Worm (Caenorhabditis elegans) whole organism, young adult: ENCODE data around the gene bkip-1.

Source experiments
- B0261.1 ChIP-seq: sonication (generic microtip); optimal IDR thresholded peaks from 2 replicates; lab custom pipeline; 2016; ENCODE audit warnings: mild to moderate bottlenecking, missing genetic modification characterization, moderate library complexity, missing compliant biosample characterization
- K12H6.12 ChIP-seq: fragments of 200-800 bp; sonication (Bioruptor generic); optimal IDR thresholded peaks from 2 replicates; lab custom pipeline; 2018; ENCODE audit warnings: mild to moderate bottlenecking, missing genetic modification characterization, missing compliant biosample characterization
- Y56A3A.18 ChIP-seq: fragments of 200-800 bp; sonication (Bioruptor generic); IDR thresholded peaks from 2 replicates; pipeline ENCODE4 v1.3.6; 2022; ENCODE audit warnings: missing genetic modification reagents, missing genetic modification characterization, missing compliant biosample characterization
- ama-1 ChIP-seq, 3 experiments: fragments of 150-350 bp in 1 of 3; sonication (generic microtip) in 2 of 3; optimal IDR thresholded peaks; 2 replicates each; lab custom pipeline; 2014 to 2018; ENCODE audit warnings: missing biosample characterization in 2 of 3, missing genetic modification characterization in 2 of 3, missing genetic modification reagents in 2 of 3
- aptf-2 ChIP-seq: fragments of 200-800 bp; sonication (Bioruptor generic); conservative IDR thresholded peaks from 2 replicates; pipeline ENCODE4 v1.3.6; 2022; ENCODE audit warnings: missing genetic modification reagents, missing genetic modification characterization, missing compliant biosample characterization
- attf-3 ChIP-seq: fragments of 200-800 bp; sonication (Bioruptor generic); conservative IDR thresholded peaks from 2 replicates; pipeline ENCODE4 v1.3.6; 2022; ENCODE audit warnings: missing genetic modification reagents, missing genetic modification characterization, missing compliant biosample characterization
- attf-5 ChIP-seq: fragments of 200-800 bp; sonication (Bioruptor generic); optimal IDR thresholded peaks from 2 replicates; lab custom pipeline; 2018; ENCODE audit warnings: mild to moderate bottlenecking, missing genetic modification characterization, missing compliant biosample characterization
- ceh-40 ChIP-seq: fragments of 200-800 bp; sonication (Bioruptor generic); IDR thresholded peaks from 2 replicates; pipeline ENCODE4 v1.3.6; 2022; ENCODE audit warnings: missing genetic modification characterization, missing compliant biosample characterization
- ceh-79 ChIP-seq: sonication (generic microtip); optimal IDR thresholded peaks from 2 replicates; lab custom pipeline; 2017; ENCODE audit warnings: mild to moderate bottlenecking, missing genetic modification characterization, missing compliant biosample characterization
- ceh-91 ChIP-seq: fragments of 200-800 bp; sonication (Bioruptor generic); IDR thresholded peaks from 2 replicates; pipeline ENCODE4 v1.3.6; 2022; ENCODE audit warnings: missing genetic modification reagents, missing genetic modification characterization, missing compliant biosample characterization
- dpl-1 ChIP-seq: fragments of 150-350 bp; optimal IDR thresholded peaks from 2 replicates; lab custom pipeline; 2014; ENCODE audit warnings: missing biosample characterization, missing genetic modification reagents, missing genetic modification characterization
- egl-18 ChIP-seq: fragments of 200-800 bp; sonication (Bioruptor generic); IDR thresholded peaks from 2 replicates; pipeline ENCODE4 v1.3.6; 2022; ENCODE audit warnings: missing genetic modification reagents, missing genetic modification characterization, missing compliant biosample characterization
- hlh-12 ChIP-seq: sonication (generic microtip); optimal IDR thresholded peaks from 2 replicates; lab custom pipeline; 2016; ENCODE audit warnings: missing genetic modification characterization, missing compliant biosample characterization
- hlh-26 ChIP-seq: fragments of 200-800 bp; sonication (Bioruptor generic); conservative IDR thresholded peaks from 2 replicates; pipeline ENCODE4 v1.3.6; 2022; ENCODE audit warnings: missing genetic modification reagents, missing genetic modification characterization, missing compliant biosample characterization
- hrde-1 ChIP-seq: sonication (generic microtip); optimal IDR thresholded peaks from 2 replicates; lab custom pipeline; 2016; ENCODE audit warnings: missing genetic modification characterization, mild to moderate bottlenecking, missing compliant biosample characterization, moderate library complexity, missing genotype, missing genetic modification reagents, borderline replicate concordance
- let-607 ChIP-seq, 2 experiments: fragments of 200-800 bp in 1 of 2; sonication (Bioruptor generic) in 1 of 2; sonication (generic microtip) in 1 of 2; optimal IDR thresholded peaks; 2 replicates each; lab custom pipeline; 2016 to 2018; ENCODE audit warnings: mild to moderate bottlenecking in 2 of 2, missing compliant biosample characterization in 2 of 2, missing genetic modification characterization in 2 of 2, moderate library complexity in 2 of 2, missing genotype in 1 of 2
- lin-40 ChIP-seq: sonication (generic microtip); optimal IDR thresholded peaks from 2 replicates; lab custom pipeline; 2016; ENCODE audit warnings: missing genetic modification characterization, mild to moderate bottlenecking, missing compliant biosample characterization, missing genotype, missing genetic modification reagents
- madf-10 ChIP-seq: sonication (generic microtip); optimal IDR thresholded peaks from 2 replicates; lab custom pipeline; 2016; ENCODE audit warnings: mild to moderate bottlenecking, missing genetic modification characterization, missing compliant biosample characterization
- madf-8 ChIP-seq: fragments of 200-800 bp; sonication (Bioruptor generic); conservative IDR thresholded peaks from 2 replicates; pipeline ENCODE4 v1.3.6; 2022; ENCODE audit warnings: missing genetic modification reagents, missing genetic modification characterization, missing compliant biosample characterization
- mcd-1 ChIP-seq: fragments of 200-800 bp; sonication (Bioruptor generic); IDR thresholded peaks from 2 replicates; pipeline ENCODE4 v1.3.6; 2022; ENCODE audit warnings: missing genetic modification reagents, missing genetic modification characterization, missing compliant biosample characterization
- mel-28 ChIP-seq: sonication (generic microtip); optimal IDR thresholded peaks from 2 replicates; lab custom pipeline; 2016; ENCODE audit warnings: borderline replicate concordance, mild to moderate bottlenecking, missing genetic modification characterization, missing compliant biosample characterization
- mxl-1 ChIP-seq: sonication (generic microtip); optimal IDR thresholded peaks from 2 replicates; lab custom pipeline; 2016; ENCODE audit warnings: missing genetic modification characterization, missing compliant biosample characterization
- nhr-179 ChIP-seq: sonication (generic microtip); optimal IDR thresholded peaks from 2 replicates; lab custom pipeline; 2016; ENCODE audit warnings: mild to moderate bottlenecking, missing genetic modification characterization, missing compliant biosample characterization
- nhr-80 ChIP-seq: sonication (generic microtip); optimal IDR thresholded peaks from 2 replicates; lab custom pipeline; 2016; ENCODE audit warnings: missing genetic modification characterization, missing compliant biosample characterization
- pbrm-1 ChIP-seq: fragments of 200-800 bp; sonication (Bioruptor generic); IDR thresholded peaks from 2 replicates; pipeline ENCODE4 v1.3.6; 2022; ENCODE audit warnings: missing genetic modification reagents, missing genetic modification characterization, missing compliant biosample characterization
- rec-8 ChIP-seq, 2 experiments: sonication (generic microtip); optimal IDR thresholded peaks; 2 replicates each; lab custom pipeline; 2016; ENCODE audit warnings: mild to moderate bottlenecking in 2 of 2, missing genetic modification characterization in 2 of 2, missing genetic modification reagents in 2 of 2, missing genotype in 2 of 2, missing biosample characterization in 1 of 2, missing compliant biosample characterization in 1 of 2, moderate library complexity in 1 of 2
- sdz-38 ChIP-seq: sonication (generic microtip); optimal IDR thresholded peaks from 2 replicates; lab custom pipeline; 2016; ENCODE audit warnings: missing genotype, missing genetic modification characterization, missing compliant biosample characterization
- snpc-4 ChIP-seq, 5 experiments: fragments of 150-350 bp in 1 of 5; sonication (generic microtip) in 4 of 5; optimal IDR thresholded peaks; 2 replicates each; lab custom pipeline; 2014 to 2018; ENCODE audit warnings: missing genetic modification characterization in 5 of 5, missing biosample characterization in 3 of 5, antibody characterized with exemption in 2 of 5, mild to moderate bottlenecking in 2 of 5, missing compliant biosample characterization in 2 of 5, missing genotype in 2 of 5, moderate library complexity in 2 of 5, missing genetic modification reagents in 1 of 5
- tlf-1 ChIP-seq: fragments of 200-800 bp; sonication (Bioruptor generic); optimal IDR thresholded peaks from 2 replicates; lab custom pipeline; 2018; ENCODE audit warnings: mild to moderate bottlenecking, missing genetic modification characterization, missing compliant biosample characterization
- zfh-2 ChIP-seq: fragments of 200-800 bp; sonication (Bioruptor generic); conservative IDR thresholded peaks from 2 replicates; pipeline ENCODE4 v1.3.6; 2022; ENCODE audit warnings: missing genetic modification reagents, missing genetic modification characterization, missing compliant biosample characterization
- zim-3 ChIP-seq: sonication (generic microtip); optimal IDR thresholded peaks from 2 replicates; lab custom pipeline; 2017; ENCODE audit warnings: mild to moderate bottlenecking, missing genetic modification characterization, moderate library complexity, missing compliant biosample characterization
- ztf-25 ChIP-seq: fragments of 200-800 bp; sonication (Bioruptor generic); IDR thresholded peaks from 2 replicates; pipeline ENCODE4 v1.3.6; 2022; ENCODE audit warnings: missing genetic modification reagents, missing genetic modification characterization, missing compliant biosample characterization
- ztf-26 ChIP-seq: sonication (generic microtip); optimal IDR thresholded peaks from 2 replicates; lab custom pipeline; 2017; ENCODE audit warnings: missing genetic modification characterization, missing compliant biosample characterization

The bkip-1 gene

ce11 chrII:14100963-14101362 is at the start of gene bkip-1:
TSS of gene bkip-1 (plus strand) at chrII:14101263.
- TF ChIP-seq nhr-179 (tag; lab: Kevin White, UChicago) = no peak
- TF ChIP-seq let-607 (tag; optimal IDR thresholded peaks at IDR 0.05; lab: Kevin White, UChicago) = no peak
- no peak for TF ChIP-seq hrde-1 (tag; lab: Kevin White, UChicago)
- no peak for TF ChIP-seq madf-8 (GFP tag; lab: Robert Waterston, UW)
- no peak for TF ChIP-seq pbrm-1
- TF ChIP-seq ceh-40 (GFP tag; lab: Robert Waterston, UW) = no peak
- no peak for TF ChIP-seq madf-10 (tag; lab: Kevin White, UChicago)
- TF ChIP-seq B0261.1 (tag; lab: Kevin White, UChicago) = no peak
- no peak for TF ChIP-seq aptf-2 (GFP tag; lab: Robert Waterston, UW)
- TF ChIP-seq snpc-4 (GFP tag; optimal IDR thresholded peaks at IDR 0.05; lab: Kevin White, UChicago) = no peak
- no peak for TF ChIP-seq snpc-4 (tag; optimal IDR thresholded peaks at IDR 0.05; lab: Kevin White, UChicago)
- TF ChIP-seq mcd-1 (GFP tag; lab: Robert Waterston, UW) = no peak
- no peak for TF ChIP-seq ama-1 (optimal IDR thresholded peaks at IDR 0.05; lab: Kevin White, UChicago)
- no peak for TF ChIP-seq ama-1 (GFP tag; optimal IDR thresholded peaks at IDR 0.05; lab: Kevin White, UChicago)
- no peak for TF ChIP-seq attf-5 (GFP tag; lab: Kevin White, UChicago)
- no peak for TF ChIP-seq ceh-91
- no peak for TF ChIP-seq hlh-26 (GFP tag; lab: Robert Waterston, UW)
- TF ChIP-seq dpl-1 = no peak
- TF ChIP-seq sdz-38 (tag; lab: Kevin White, UChicago) = no peak
- TF ChIP-seq ztf-25 (GFP tag; lab: Robert Waterston, UW) = no peak
- TF ChIP-seq, all 124 proteins: peak for 0

DNA sequence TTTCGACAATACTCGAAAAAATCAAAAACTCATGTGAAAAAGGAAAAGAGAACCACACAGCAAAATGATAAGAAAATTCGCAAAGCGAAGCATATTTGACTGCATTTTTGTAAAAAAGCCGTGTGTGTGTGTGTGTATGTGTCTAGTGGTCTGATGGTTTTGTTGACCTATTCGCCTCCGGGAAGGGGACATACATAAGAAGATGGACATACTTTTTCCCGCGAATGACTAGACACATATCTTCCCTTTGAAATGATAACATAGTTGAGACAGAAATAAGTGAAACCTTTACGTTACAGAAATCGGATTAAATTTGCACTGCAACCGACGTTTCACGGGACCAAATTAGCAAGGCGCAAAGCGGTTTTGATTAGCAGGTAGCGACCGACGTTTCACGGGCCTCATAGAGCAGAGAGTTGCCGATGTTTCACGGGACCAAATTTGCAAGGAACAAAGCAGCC is 49.6 kb upstream of the bkip-1 start:
- TF ChIP-seq K12H6.12 (no peak), lin-40 (tag; lab: Kevin White, UChicago) (no peak), egl-18 (GFP tag; lab: Robert Waterston, UW) (no peak), tlf-1 (GFP tag; lab: Kevin White, UChicago) (no peak), mxl-1 (tag; lab: Kevin White, UChicago) (no peak), zfh-2 (GFP tag; lab: Robert Waterston, UW) (no peak), attf-3 (GFP tag; lab: Robert Waterston, UW) (no peak), nhr-80 (tag; lab: Kevin White, UChicago) (peak; percentile 50), hlh-12 (tag; lab: Kevin White, UChicago) (no peak), snpc-4 (GFP tag; optimal IDR thresholded peaks at IDR 0.05; lab: Kevin White, UChicago) (no peak), snpc-4 (tag; optimal IDR thresholded peaks at IDR 0.05; lab: Kevin White, UChicago) (peak in 3 of 4 experiments; percentile 56 to 77 (median 63))
- TF ChIP-seq, all 124 proteins: peak for 2

DNA sequence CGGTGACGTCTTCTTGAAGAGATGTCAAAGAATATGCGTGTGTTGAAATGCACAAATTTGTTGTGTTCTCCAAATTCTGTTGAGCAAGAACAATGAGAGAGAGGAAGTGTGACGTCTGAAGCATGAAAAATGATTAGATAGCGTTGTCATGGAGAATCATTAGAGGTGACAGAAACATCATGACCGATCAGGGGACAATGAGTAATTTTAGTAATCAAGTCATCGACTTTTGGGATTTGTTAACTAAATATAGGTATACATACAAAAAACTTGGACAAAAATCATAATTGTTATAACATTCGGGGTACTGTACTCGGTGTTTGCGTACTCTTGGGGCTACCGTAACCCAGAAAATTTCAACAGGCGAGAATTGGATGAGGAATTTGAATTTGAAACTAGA is 48.9 kb upstream of the bkip-1 start, which contains the start of gene daf-5:
Gene daf-5 (minus strand): TSS at position 101 of the 400 bp plus-strand sequence.
- TF ChIP-seq zim-3 (tag; lab: Kevin White, UChicago) (no peak), hlh-26 (GFP tag; lab: Robert Waterston, UW) (no peak), ceh-79 (tag; lab: Kevin White, UChicago) (no peak), Y56A3A.18 (GFP tag; lab: Robert Waterston, UW) (no peak), rec-8 (tag; optimal IDR thresholded peaks at IDR 0.05; lab: Kevin White, UChicago) (no peak), mel-28 (tag; lab: Kevin White, UChicago) (no peak)
- TF ChIP-seq, all 124 proteins: peak for 0

DNA sequence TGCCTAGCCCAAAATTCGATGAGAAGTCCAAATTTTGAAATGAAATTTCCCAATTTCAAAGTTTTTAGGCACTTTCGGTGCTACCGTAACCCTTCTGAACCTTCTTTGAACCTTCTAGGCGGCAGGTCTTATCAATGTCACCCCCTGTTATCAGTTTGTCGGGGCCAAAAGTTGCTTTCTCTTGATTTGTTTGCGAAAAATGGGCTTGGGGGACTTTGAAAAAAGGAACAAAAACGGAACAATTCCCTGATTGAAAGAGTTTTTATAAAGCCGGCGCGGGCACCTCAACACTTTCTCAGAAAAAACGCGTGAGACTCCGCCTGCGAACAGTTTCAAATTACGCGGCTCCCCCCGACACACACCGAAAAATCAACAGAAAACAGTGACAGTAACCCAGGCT is 47.9 kb upstream of the bkip-1 start:
- no peak for TF ChIP-seq ztf-26 (tag; lab: Kevin White, UChicago)
- peak; percentile 5 for TF ChIP-seq nhr-80 (tag; lab: Kevin White, UChicago)
- no peak for TF ChIP-seq K12H6.12
